Fruit fly (Drosophila melanogaster) whole organism, embryonic: ENCODE results near the gene Rrp1.

ENCODE experiments used
- CG3281 ChIP-seq: fragments of 200-800 bp; sonication (Bioruptor generic); optimal IDR thresholded peaks from 3 replicates; lab custom pipeline; 2017; ENCODE audit warnings: missing biosample characterization, mild to moderate bottlenecking, missing genetic modification characterization
- CG34376 ChIP-seq: fragments of 200-800 bp; sonication (Bioruptor generic); optimal IDR thresholded peaks from 2 replicates; lab custom pipeline; 2018; ENCODE audit warnings: missing biosample characterization, mild to moderate bottlenecking, missing genetic modification characterization
- CG6791 ChIP-seq: fragments of 200-800 bp; sonication (Bioruptor generic); IDR thresholded peaks from 3 replicates; pipeline ENCODE4 v1.3.6; 2022; ENCODE audit warnings: missing biosample characterization, missing genetic modification characterization; ENCODE audit not compliant: partially characterized antibody
- Dip2 ChIP-seq: fragments of 200-800 bp; sonication (Bioruptor generic); IDR thresholded peaks from 2 replicates; pipeline ENCODE4 v1.3.6; 2022; ENCODE audit warnings: missing biosample characterization, missing genetic modification characterization
- ab ChIP-seq: fragments of 200-800 bp; sonication (Bioruptor generic); optimal IDR thresholded peaks from 2 replicates; lab custom pipeline; 2016; ENCODE audit warnings: missing biosample characterization, missing genetic modification characterization
- lab ChIP-seq: fragments of 200-800 bp; sonication (Bioruptor generic); optimal IDR thresholded peaks from 3 replicates; lab custom pipeline; 2017; ENCODE audit warnings: missing biosample characterization, missing genetic modification characterization, mild to moderate bottlenecking, moderate library complexity, missing genetic modification reagents

DNA sequence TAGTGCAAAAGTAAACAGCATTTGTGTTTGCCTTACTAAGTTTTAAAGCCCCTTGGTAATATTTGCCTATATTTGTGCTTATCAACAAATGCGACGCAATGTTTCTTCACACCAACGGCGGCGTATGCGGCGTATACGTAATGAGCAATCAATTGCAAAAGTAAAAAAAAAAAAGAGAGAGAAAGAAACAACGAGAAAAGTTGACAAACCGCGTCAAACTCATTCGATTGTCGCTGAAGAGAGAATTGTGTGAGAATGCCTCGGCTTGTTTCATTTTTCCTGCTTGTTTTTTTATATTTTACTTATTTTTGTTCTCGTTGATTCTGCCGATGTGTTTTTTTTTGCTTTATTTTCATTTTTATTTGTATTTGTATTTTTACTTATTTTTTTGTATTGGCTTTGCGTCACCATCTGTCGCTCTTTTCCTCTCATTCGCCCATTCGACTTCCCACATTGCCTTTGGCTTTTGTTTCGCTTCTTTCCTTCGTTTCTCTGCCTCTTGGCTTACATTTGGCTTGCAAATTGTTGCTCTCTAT, 48.0 kb downstream of the Rrp1 start:
- no peak for TF ChIP-seq CG34376 (GFP tag; lab: Kevin White, UChicago)
- TF ChIP-seq CG3281 (GFP tag; lab: Kevin White, UChicago): no peak
- no peak for TF ChIP-seq ab (GFP tag; lab: Kevin White, UChicago)
- no peak for TF ChIP-seq lab (GFP tag; lab: Kevin White, UChicago)
- no peak for TF ChIP-seq CG6791 (GFP tag; lab: Robert Waterston, UW)
- TF ChIP-seq Dip2: no peak
